Worm (Caenorhabditis elegans) whole organism, late embryonic: ENCODE measurements around the gene spas-1.

Experiments used
- ama-1 ChIP-seq: fragments of 150-350 bp; optimal IDR thresholded peaks from 2 replicates; lab custom pipeline; 2014
- ceh-34 ChIP-seq: sonication (generic microtip); optimal IDR thresholded peaks from 2 replicates; lab custom pipeline; 2016; ENCODE audit warnings: mild to moderate bottlenecking, missing genetic modification characterization, missing compliant biosample characterization
- ceh-9 ChIP-seq: sonication (generic microtip); optimal IDR thresholded peaks from 2 replicates; lab custom pipeline; 2016; ENCODE audit warnings: mild to moderate bottlenecking, missing genetic modification characterization, inconsistent platforms, missing compliant biosample characterization
- elt-2 ChIP-seq: sonication (generic microtip); optimal IDR thresholded peaks from 2 replicates; lab custom pipeline; 2016; ENCODE audit warnings: missing genetic modification reagents, missing genetic modification characterization, missing compliant biosample characterization
- fkh-6 ChIP-seq: sonication (generic microtip); optimal IDR thresholded peaks from 2 replicates; lab custom pipeline; 2016; ENCODE audit warnings: missing genetic modification characterization, missing compliant biosample characterization
- hlh-30 ChIP-seq: sonication (generic microtip); optimal IDR thresholded peaks from 2 replicates; lab custom pipeline; 2017; ENCODE audit warnings: antibody characterized with exemption, missing genetic modification characterization, missing compliant biosample characterization; ENCODE audit not compliant: insufficient read depth
- hlh-8 ChIP-seq: sonication (generic microtip); optimal IDR thresholded peaks from 2 replicates; lab custom pipeline; 2016; ENCODE audit warnings: missing genotype, missing genetic modification characterization, missing compliant biosample characterization
- nfya-1 ChIP-seq: sonication (generic microtip); optimal IDR thresholded peaks from 2 replicates; lab custom pipeline; 2017; ENCODE audit warnings: missing genetic modification characterization, mild to moderate bottlenecking, missing compliant biosample characterization, antibody characterized with exemption, moderate library complexity
- nhr-11 ChIP-seq: fragments of 150-350 bp; optimal IDR thresholded peaks from 2 replicates; lab custom pipeline; 2014; ENCODE audit warnings: missing biosample characterization, missing genetic modification characterization
- npax-4 ChIP-seq: sonication (generic microtip); optimal IDR thresholded peaks from 2 replicates; lab custom pipeline; 2016; ENCODE audit warnings: missing genetic modification characterization, missing compliant biosample characterization
- pax-1 ChIP-seq: fragments of 150-350 bp; optimal IDR thresholded peaks from 2 replicates; lab custom pipeline; 2014; ENCODE audit warnings: missing biosample characterization, missing genetic modification characterization
- sox-4 ChIP-seq: sonication (generic microtip); optimal IDR thresholded peaks from 2 replicates; lab custom pipeline; 2017; ENCODE audit warnings: mild to moderate bottlenecking, missing genetic modification characterization, inconsistent platforms, missing compliant biosample characterization
- tbx-2 ChIP-seq: sonication (generic microtip); optimal IDR thresholded peaks from 2 replicates; lab custom pipeline; 2016; ENCODE audit warnings: missing genetic modification characterization, missing compliant biosample characterization

DNA sequence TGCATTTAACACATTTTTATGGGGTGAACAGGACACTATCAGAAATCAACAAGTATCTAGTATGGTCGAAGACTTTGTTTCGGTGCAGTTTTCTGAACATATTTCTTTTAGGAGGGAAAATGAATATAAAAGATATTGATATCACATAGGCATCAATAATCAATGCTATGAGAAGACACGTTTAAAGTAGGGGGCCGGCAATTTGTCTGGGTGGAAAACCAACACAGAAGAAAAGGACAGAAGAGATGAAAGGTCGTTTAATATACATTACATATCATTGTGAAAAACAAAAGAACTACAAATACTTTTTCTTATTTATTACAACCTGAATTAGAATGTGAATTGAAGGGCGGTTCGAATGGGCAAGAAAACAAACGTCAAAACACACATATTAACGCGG, 23.2 kb upstream of the spas-1 start:
- no peak for TF ChIP-seq ama-1 (lab: Kevin White, UChicago)
- TF ChIP-seq nhr-11 (tag; lab: Kevin White, UChicago): no peak
- TF ChIP-seq elt-2 (tag; lab: Kevin White, UChicago): no peak
- TF ChIP-seq tbx-2 (tag; lab: Kevin White, UChicago): no peak
- no peak for TF ChIP-seq sox-4
- TF ChIP-seq ceh-34 (tag; lab: Kevin White, UChicago): no peak
- no peak for TF ChIP-seq pax-1 (tag; lab: Kevin White, UChicago)
- TF ChIP-seq ceh-9 (tag; lab: Kevin White, UChicago): no peak
- TF ChIP-seq hlh-30 (tag; lab: Kevin White, UChicago): no peak
- TF ChIP-seq fkh-6 (tag; lab: Kevin White, UChicago): no peak
- no peak for TF ChIP-seq npax-4
- no peak for TF ChIP-seq hlh-8 (tag; lab: Kevin White, UChicago)
- TF ChIP-seq nfya-1 (tag; lab: Kevin White, UChicago): no peak
